Worm (Caenorhabditis elegans) whole organism, young adult: Measurements from ENCODE around the gene W08E12.9.
"Not testable (repeated sequence)": the region's sequence is repeated elsewhere in the genome, so short reads cannot be mapped to it uniquely, and the experiment has no call there.

Experiments
- F22D6.2 ChIP-seq: sonication (generic microtip); optimal IDR thresholded peaks from 2 replicates; lab custom pipeline; 2016; ENCODE audit warnings: mild to moderate bottlenecking, missing genetic modification characterization, missing compliant biosample characterization
- F37B4.10 ChIP-seq: fragments of 200-800 bp; sonication (Bioruptor generic); IDR thresholded peaks from 2 replicates; pipeline ENCODE4 v1.3.6; 2022; ENCODE audit warnings: missing genetic modification characterization, missing compliant biosample characterization
- F57C9.4 ChIP-seq: sonication (generic microtip); optimal IDR thresholded peaks from 2 replicates; lab custom pipeline; 2017; ENCODE audit warnings: mild to moderate bottlenecking, missing genetic modification characterization, missing compliant biosample characterization
- K11D2.4 ChIP-seq: fragments of 200-800 bp; sonication (Bioruptor generic); IDR thresholded peaks from 2 replicates; pipeline ENCODE4 v1.3.6; 2022; ENCODE audit warnings: missing genetic modification reagents, missing genetic modification characterization, missing compliant biosample characterization
- K12H6.12 ChIP-seq: fragments of 200-800 bp; sonication (Bioruptor generic); optimal IDR thresholded peaks from 2 replicates; lab custom pipeline; 2018; ENCODE audit warnings: mild to moderate bottlenecking, missing genetic modification characterization, missing compliant biosample characterization
- Y53G8AR.9 ChIP-seq: fragments of 200-800 bp; sonication (Bioruptor generic); conservative IDR thresholded peaks from 2 replicates; pipeline ENCODE4 v1.3.6; 2022; ENCODE audit warnings: missing genetic modification reagents, missing genetic modification characterization, missing compliant biosample characterization
- Y67H2A.10 ChIP-seq: fragments of 200-800 bp; sonication (Bioruptor generic); conservative IDR thresholded peaks from 2 replicates; pipeline ENCODE4 v1.3.6; 2022; ENCODE audit warnings: missing genetic modification reagents, missing genetic modification characterization, missing compliant biosample characterization
- Y79H2A.3 ChIP-seq: fragments of 200-800 bp; sonication (Bioruptor generic); conservative IDR thresholded peaks from 2 replicates; pipeline ENCODE4 v1.3.6; 2022; ENCODE audit warnings: missing genetic modification reagents, missing genetic modification characterization, missing compliant biosample characterization
- Y95B8A.8 ChIP-seq: fragments of 200-800 bp; sonication (Bioruptor generic); IDR thresholded peaks from 2 replicates; pipeline ENCODE4 v1.3.6; 2022; ENCODE audit warnings: missing genetic modification reagents, missing genetic modification characterization, missing compliant biosample characterization
- athp-1 ChIP-seq: sonication (generic microtip); optimal IDR thresholded peaks from 2 replicates; lab custom pipeline; 2017; ENCODE audit warnings: mild to moderate bottlenecking, missing genetic modification characterization, missing compliant biosample characterization
- attf-3 ChIP-seq: fragments of 200-800 bp; sonication (Bioruptor generic); conservative IDR thresholded peaks from 2 replicates; pipeline ENCODE4 v1.3.6; 2022; ENCODE audit warnings: missing genetic modification reagents, missing genetic modification characterization, missing compliant biosample characterization
- attf-5 ChIP-seq: fragments of 200-800 bp; sonication (Bioruptor generic); optimal IDR thresholded peaks from 2 replicates; lab custom pipeline; 2018; ENCODE audit warnings: mild to moderate bottlenecking, missing genetic modification characterization, missing compliant biosample characterization
- attf-6 ChIP-seq: fragments of 200-800 bp; sonication (Bioruptor generic); IDR thresholded peaks from 2 replicates; pipeline ENCODE4 v1.3.6; 2022; ENCODE audit warnings: missing genetic modification reagents, missing genetic modification characterization, missing compliant biosample characterization
- bed-1 ChIP-seq: fragments of 200-800 bp; sonication (Bioruptor generic); IDR thresholded peaks from 2 replicates; pipeline ENCODE4 v1.3.6; 2022; ENCODE audit warnings: missing genetic modification reagents, missing genetic modification characterization, missing compliant biosample characterization
- bed-2 ChIP-seq: fragments of 200-800 bp; sonication (Bioruptor generic); IDR thresholded peaks from 2 replicates; pipeline ENCODE4 v1.3.6; 2022; ENCODE audit warnings: missing genetic modification reagents, missing genetic modification characterization, missing compliant biosample characterization
- ccch-3 ChIP-seq: fragments of 200-800 bp; sonication (Bioruptor generic); optimal IDR thresholded peaks from 2 replicates; lab custom pipeline; 2018; ENCODE audit warnings: mild to moderate bottlenecking, missing genetic modification characterization, missing compliant biosample characterization
- cebp-1 ChIP-seq, 2 experiments: fragments of 200-800 bp in 1 of 2; sonication (Bioruptor generic) in 1 of 2; sonication (generic microtip) in 1 of 2; IDR thresholded peaks in 1 of 2; optimal IDR thresholded peaks in 1 of 2; 2 replicates each; pipeline versions ENCODE4 v1.3.6 to Lab custom; 2017 to 2022; ENCODE audit warnings: missing compliant biosample characterization in 2 of 2, missing genetic modification characterization in 2 of 2, mild to moderate bottlenecking in 1 of 2, missing genetic modification reagents in 1 of 2, moderate library complexity in 1 of 2
- ceh-100 ChIP-seq: fragments of 200-800 bp; sonication (Bioruptor generic); IDR thresholded peaks from 2 replicates; pipeline ENCODE4 v1.3.6; 2022; ENCODE audit warnings: missing genetic modification reagents, missing genetic modification characterization, missing compliant biosample characterization
- chd-7 ChIP-seq: sonication (generic microtip); optimal IDR thresholded peaks from 2 replicates; lab custom pipeline; 2016; ENCODE audit warnings: mild to moderate bottlenecking, missing genetic modification characterization, moderate library complexity, missing compliant biosample characterization
- dpl-1 ChIP-seq: fragments of 150-350 bp; optimal IDR thresholded peaks from 2 replicates; lab custom pipeline; 2014; ENCODE audit warnings: missing biosample characterization, missing genetic modification reagents, missing genetic modification characterization
- egrh-3 ChIP-seq: fragments of 200-800 bp; sonication (Bioruptor generic); IDR thresholded peaks from 2 replicates; pipeline ENCODE4 v1.3.6; 2022; ENCODE audit warnings: missing genetic modification reagents, missing genetic modification characterization, missing compliant biosample characterization
- hmg-1.2 ChIP-seq: fragments of 200-800 bp; sonication (Bioruptor generic); IDR thresholded peaks from 2 replicates; pipeline ENCODE4 v1.3.6; 2022; ENCODE audit warnings: missing genetic modification reagents, missing genetic modification characterization, missing compliant biosample characterization
- let-526 ChIP-seq: fragments of 200-800 bp; sonication (Bioruptor generic); IDR thresholded peaks from 2 replicates; pipeline ENCODE4 v1.3.6; 2022; ENCODE audit warnings: missing genetic modification reagents, missing genetic modification characterization, missing compliant biosample characterization
- let-607 ChIP-seq, 2 experiments: fragments of 200-800 bp in 1 of 2; sonication (Bioruptor generic) in 1 of 2; sonication (generic microtip) in 1 of 2; optimal IDR thresholded peaks; 2 replicates each; lab custom pipeline; 2016 to 2018; ENCODE audit warnings: mild to moderate bottlenecking in 2 of 2, missing compliant biosample characterization in 2 of 2, missing genetic modification characterization in 2 of 2, moderate library complexity in 2 of 2, missing genotype in 1 of 2
- lin-35 ChIP-seq, 3 experiments: fragments of 150-350 bp in 2 of 3; sonication (generic microtip) in 1 of 3; optimal IDR thresholded peaks; 2 replicates each; lab custom pipeline; 2014 to 2018; ENCODE audit warnings: missing biosample characterization in 3 of 3, missing genetic modification characterization in 3 of 3, missing genetic modification reagents in 3 of 3
- lin-40 ChIP-seq: sonication (generic microtip); optimal IDR thresholded peaks from 2 replicates; lab custom pipeline; 2016; ENCODE audit warnings: missing genetic modification characterization, mild to moderate bottlenecking, missing compliant biosample characterization, missing genotype, missing genetic modification reagents
- lin-54 ChIP-seq: fragments of 200-800 bp; sonication (Bioruptor generic); optimal IDR thresholded peaks from 2 replicates; lab custom pipeline; 2018; ENCODE audit warnings: mild to moderate bottlenecking, missing genetic modification characterization, missing compliant biosample characterization
- lir-1 ChIP-seq: fragments of 200-800 bp; sonication (Bioruptor generic); conservative IDR thresholded peaks from 2 replicates; pipeline ENCODE4 v1.3.6; 2022; ENCODE audit warnings: missing genetic modification reagents, missing genetic modification characterization, missing compliant biosample characterization
- lsl-1 ChIP-seq: fragments of 200-800 bp; sonication (Bioruptor generic); optimal IDR thresholded peaks from 2 replicates; lab custom pipeline; 2018; ENCODE audit warnings: mild to moderate bottlenecking, missing genetic modification characterization, moderate library complexity, missing compliant biosample characterization
- madf-10 ChIP-seq: sonication (generic microtip); optimal IDR thresholded peaks from 2 replicates; lab custom pipeline; 2016; ENCODE audit warnings: mild to moderate bottlenecking, missing genetic modification characterization, missing compliant biosample characterization
- nhr-80 ChIP-seq: sonication (generic microtip); optimal IDR thresholded peaks from 2 replicates; lab custom pipeline; 2016; ENCODE audit warnings: missing genetic modification characterization, missing compliant biosample characterization
- nhr-90 ChIP-seq: sonication (generic microtip); optimal IDR thresholded peaks from 2 replicates; lab custom pipeline; 2016; ENCODE audit warnings: missing genotype, mild to moderate bottlenecking, missing genetic modification characterization, missing compliant biosample characterization
- pbrm-1 ChIP-seq: fragments of 200-800 bp; sonication (Bioruptor generic); IDR thresholded peaks from 2 replicates; pipeline ENCODE4 v1.3.6; 2022; ENCODE audit warnings: missing genetic modification reagents, missing genetic modification characterization, missing compliant biosample characterization
- pha-4 ChIP-seq: fragments of 150-350 bp; sonication (generic microtip); optimal IDR thresholded peaks from 2 replicates; lab custom pipeline; 2014; ENCODE audit warnings: missing biosample characterization, missing genetic modification reagents, missing genetic modification characterization
- rcor-1 ChIP-seq: fragments of 200-800 bp; sonication (Bioruptor generic); IDR thresholded peaks from 2 replicates; pipeline ENCODE4 v1.3.6; 2022; ENCODE audit warnings: missing genetic modification reagents, missing genetic modification characterization, missing compliant biosample characterization
- sea-2 ChIP-seq: fragments of 200-800 bp; sonication (Bioruptor generic); IDR thresholded peaks from 2 replicates; pipeline ENCODE4 v1.3.6; 2022; ENCODE audit warnings: missing genetic modification characterization, missing compliant biosample characterization
- unc-130 ChIP-seq: sonication (generic microtip); optimal IDR thresholded peaks from 2 replicates; lab custom pipeline; 2016; ENCODE audit warnings: missing genetic modification reagents, missing genetic modification characterization, missing compliant biosample characterization
- ztf-18 ChIP-seq: sonication (generic microtip); optimal IDR thresholded peaks from 2 replicates; lab custom pipeline; 2016; ENCODE audit warnings: missing genotype, mild to moderate bottlenecking, missing genetic modification characterization, missing compliant biosample characterization
- ztf-25 ChIP-seq: fragments of 200-800 bp; sonication (Bioruptor generic); IDR thresholded peaks from 2 replicates; pipeline ENCODE4 v1.3.6; 2022; ENCODE audit warnings: missing genetic modification reagents, missing genetic modification characterization, missing compliant biosample characterization
- ztf-28 ChIP-seq: fragments of 200-800 bp; sonication (Bioruptor generic); IDR thresholded peaks from 2 replicates; pipeline ENCODE4 v1.3.6; 2022; ENCODE audit warnings: missing genetic modification reagents, missing genetic modification characterization, missing compliant biosample characterization

The W08E12.9 gene

ce11 chrIV:3336585-3336984 is 29.2 kb upstream of the W08E12.9 start, which contains the start of gene F42A6.6 (continued):
- TF ChIP-seq let-526: peak; percentile 46; the same call in 1 of the 2 replicates
- no peak for TF ChIP-seq bed-1 (GFP tag; lab: Robert Waterston, UW)
- TF ChIP-seq madf-10 (tag; lab: Kevin White, UChicago): no peak
- TF ChIP-seq nhr-80: no peak
- no peak for TF ChIP-seq pha-4
- TF ChIP-seq ccch-3 (GFP tag; lab: Kevin White, UChicago): no peak

- TF ChIP-seq ceh-100; let-607 (tag; optimal IDR thresholded peaks at IDR 0.05; lab: Kevin White, UChicago); nhr-80: not testable (repeated sequence)
Measured at ce11 chrIV:3331758-3332157, 24.4 kb upstream of the W08E12.9 start, which contains the start of gene F42A6.5. F42A6.5 (minus strand) TSS chrIV:3331858.

DNA sequence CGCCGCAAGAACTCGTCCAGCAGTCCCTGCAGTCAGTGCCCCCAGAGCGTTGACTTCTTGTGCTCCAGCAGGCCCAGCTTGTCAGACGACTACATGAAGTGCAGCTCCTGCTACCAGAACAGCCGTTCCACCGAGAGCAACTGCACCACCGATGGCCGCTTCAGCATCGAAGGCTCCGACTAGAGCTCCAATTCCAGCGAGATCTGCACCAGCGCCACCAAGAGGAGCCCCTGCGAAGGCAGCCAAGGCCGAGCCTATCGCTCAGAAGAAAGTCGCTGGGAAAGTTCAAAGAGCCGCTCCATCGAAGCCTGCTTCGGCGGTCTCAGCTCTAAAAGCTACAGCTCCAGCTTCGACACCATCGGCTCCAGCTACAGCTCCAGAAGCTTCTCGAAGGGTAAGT is 13.4 kb upstream of the W08E12.9 start:
- peak; percentile 81 for TF ChIP-seq egrh-3 (GFP tag; lab: Robert Waterston, UW)

- peak; percentile 45; the same call in 1 of the 2 replicates for TF ChIP-seq hmg-1.2
Measured at ce11 chrIV:3314099-3314498, 6.7 kb upstream of the W08E12.9 start.

- peak; percentile 92 for TF ChIP-seq cebp-1 (GFP tag; IDR thresholded peaks at IDR 0.05; lab: Robert Waterston, UW)
- peak; percentile 81 for TF ChIP-seq cebp-1 (tag; optimal IDR thresholded peaks at IDR 0.05; lab: Kevin White, UChicago)
- TF ChIP-seq egrh-3 (GFP tag; lab: Robert Waterston, UW): peak; percentile 72
- peak; percentile 87 for TF ChIP-seq attf-3 (GFP tag; lab: Robert Waterston, UW)
- TF ChIP-seq attf-5 (GFP tag; lab: Kevin White, UChicago): peak; percentile 78
- TF ChIP-seq Y67H2A.10 (GFP tag; lab: Robert Waterston, UW): peak; percentile 88
- TF ChIP-seq Y79H2A.3 (GFP tag; lab: Robert Waterston, UW): peak; percentile 98
- peak; percentile 50 for TF ChIP-seq F22D6.2 (tag; lab: Kevin White, UChicago)
- TF ChIP-seq F57C9.4 (tag; lab: Kevin White, UChicago): peak; percentile 89
- TF ChIP-seq pbrm-1 (GFP tag; lab: Robert Waterston, UW): peak; percentile 98
- peak; percentile 51 for TF ChIP-seq K12H6.12 (tag; lab: Kevin White, UChicago)
- peak; percentile 100 for TF ChIP-seq hmg-1.2
- peak; percentile 92 for TF ChIP-seq lin-54 (GFP tag; lab: Kevin White, UChicago)
- TF ChIP-seq let-607 (tag; optimal IDR thresholded peaks at IDR 0.05; lab: Kevin White, UChicago): peak; percentile 83 to 93
- TF ChIP-seq unc-130 (GFP tag; lab: Kevin White, UChicago): peak; percentile 71
- TF ChIP-seq ztf-28: peak; percentile 97
- peak; percentile 26 for TF ChIP-seq chd-7 (tag; lab: Kevin White, UChicago)
- peak; percentile 85 for TF ChIP-seq attf-6 (GFP tag; lab: Robert Waterston, UW)
- TF ChIP-seq lsl-1: peak; percentile 85
- peak; percentile 98 for TF ChIP-seq Y95B8A.8 (GFP tag; lab: Robert Waterston, UW)
- TF ChIP-seq athp-1 (tag; lab: Kevin White, UChicago): peak; percentile 2
- TF ChIP-seq ceh-100: peak; percentile 91
- peak; percentile 93 for TF ChIP-seq lir-1 (GFP tag; lab: Robert Waterston, UW)
- peak; percentile 84; the same call in 1 of the 2 replicates for TF ChIP-seq let-526
- peak; percentile 12 for TF ChIP-seq dpl-1 (GFP tag; lab: Kevin White, UChicago)
- peak; percentile 6 for TF ChIP-seq nhr-90
- peak; percentile 95 for TF ChIP-seq bed-2
- TF ChIP-seq ztf-25 (GFP tag; lab: Robert Waterston, UW): peak; percentile 84; the same call in 1 of the 2 replicates
- peak; percentile 43 for TF ChIP-seq ztf-18
- TF ChIP-seq lin-35 (GFP tag; optimal IDR thresholded peaks at IDR 0.05; lab: Kevin White, UChicago): peak in 1 of 3 experiments; percentile 68
- peak; percentile 96 for TF ChIP-seq F37B4.10 (GFP tag; lab: Robert Waterston, UW)
- peak; percentile 99 for TF ChIP-seq Y53G8AR.9
- TF ChIP-seq K11D2.4 (GFP tag; lab: Robert Waterston, UW): peak; percentile 97
- peak; percentile 79 for TF ChIP-seq lin-40
- TF ChIP-seq rcor-1: peak; percentile 97
- peak; percentile 89 for TF ChIP-seq sea-2 (GFP tag; lab: Robert Waterston, UW)
Measured at ce11 chrIV:3313311-3313710, 5.9 kb upstream of the W08E12.9 start.
